Fruit fly (Drosophila melanogaster) S2 (cell line): ENCODE measurements around the gene CG32115.

Source experiments
- CG8478 ChIP-seq: fragments of >200 bp; optimal IDR thresholded peaks from 2 replicates; lab custom pipeline; 2018
- CTCF ChIP-seq, 2 experiments: fragments of >200 bp; optimal IDR thresholded peaks; 2 replicates each; lab custom pipeline; 2018

DNA sequence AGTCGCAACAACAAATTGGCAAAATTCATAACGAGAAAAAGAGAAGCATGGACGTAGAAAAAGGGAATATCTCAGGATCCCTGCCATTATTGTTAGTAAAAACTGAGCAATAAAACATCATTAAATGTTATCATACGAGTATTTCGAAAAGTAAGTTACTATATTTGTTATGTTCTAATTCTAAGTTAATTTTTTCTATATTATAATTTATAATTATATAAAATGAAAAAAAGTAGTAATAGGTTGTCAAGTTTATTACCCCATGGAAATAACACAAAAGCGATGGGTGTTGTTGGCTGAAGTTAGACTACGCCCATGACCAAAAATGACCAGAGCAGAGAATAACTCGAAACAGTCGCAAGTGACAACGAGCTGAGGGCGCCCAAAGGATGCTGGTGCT lies 2.0 kb upstream of the CG32115 start:
- TF ChIP-seq CG8478 (no peak), CTCF (optimal IDR thresholded peaks at IDR 0.05; lab: Kevin White, UChicago) (no peak)
